Fruit fly (Drosophila melanogaster): ENCODE data around the gene Peritrophin-15a.

DNA sequence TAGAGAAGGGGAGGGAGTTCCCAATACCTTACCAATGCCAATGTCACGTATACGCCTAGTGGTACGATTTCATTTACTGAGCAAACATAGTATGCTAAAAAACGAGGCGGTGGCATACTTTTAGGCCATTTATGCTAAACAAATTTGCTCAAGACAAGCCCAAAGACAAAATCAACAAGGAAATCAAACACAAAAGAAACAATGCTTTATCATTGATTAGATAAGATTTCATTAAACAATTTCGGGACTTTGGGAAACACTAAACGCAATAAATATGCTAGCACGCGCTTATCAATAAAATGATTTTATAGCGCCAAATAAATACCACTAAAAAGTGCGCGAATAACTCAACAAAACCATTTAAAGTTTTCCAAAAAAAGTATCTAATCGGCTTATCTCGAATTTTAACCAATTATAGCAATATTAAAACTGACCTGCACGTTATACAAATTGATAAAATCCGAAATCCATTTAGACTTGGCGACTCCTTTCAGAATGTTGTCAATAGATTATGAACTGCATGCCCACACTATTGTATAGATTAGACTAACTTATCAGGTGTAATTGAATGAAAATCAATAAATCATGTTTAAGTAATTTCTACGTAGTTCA, 45.2 kb downstream of the Peritrophin-15a start:
- TF ChIP-seq CG8478 (optimal IDR thresholded peaks at IDR 0.05) (no peak), CTCF (optimal IDR thresholded peaks at IDR 0.05) (no peak)

All from S2 (cell line).